Fruit fly (Drosophila melanogaster): ENCODE data around the gene gwl.

- TF ChIP-seq Hr39 (optimal IDR thresholded peaks at IDR 0.05) (no peak), HmgZ (tag; optimal IDR thresholded peaks at IDR 0.05) (no peak), CG12659 (GFP tag; optimal IDR thresholded peaks at IDR 0.05) (no peak), NFAT (GFP tag; IDR thresholded peaks at IDR 0.05) (no peak), Kr (GFP tag; optimal IDR thresholded peaks at IDR 0.05) (no peak), h (optimal IDR thresholded peaks at IDR 0.05) (no peak), CG11695 (GFP tag; IDR thresholded peaks at IDR 0.05) (no peak)
Measured at dm6 chr3R:18733580-18733979, 12.6 kb upstream of the gwl start.
